Fruit fly (Drosophila melanogaster): Measurements from ENCODE around the gene CG34027.
A peak's percentile ranks its signal among the peaks of the same experiment; 100 is the strongest.

The CG34027 gene

DNA sequence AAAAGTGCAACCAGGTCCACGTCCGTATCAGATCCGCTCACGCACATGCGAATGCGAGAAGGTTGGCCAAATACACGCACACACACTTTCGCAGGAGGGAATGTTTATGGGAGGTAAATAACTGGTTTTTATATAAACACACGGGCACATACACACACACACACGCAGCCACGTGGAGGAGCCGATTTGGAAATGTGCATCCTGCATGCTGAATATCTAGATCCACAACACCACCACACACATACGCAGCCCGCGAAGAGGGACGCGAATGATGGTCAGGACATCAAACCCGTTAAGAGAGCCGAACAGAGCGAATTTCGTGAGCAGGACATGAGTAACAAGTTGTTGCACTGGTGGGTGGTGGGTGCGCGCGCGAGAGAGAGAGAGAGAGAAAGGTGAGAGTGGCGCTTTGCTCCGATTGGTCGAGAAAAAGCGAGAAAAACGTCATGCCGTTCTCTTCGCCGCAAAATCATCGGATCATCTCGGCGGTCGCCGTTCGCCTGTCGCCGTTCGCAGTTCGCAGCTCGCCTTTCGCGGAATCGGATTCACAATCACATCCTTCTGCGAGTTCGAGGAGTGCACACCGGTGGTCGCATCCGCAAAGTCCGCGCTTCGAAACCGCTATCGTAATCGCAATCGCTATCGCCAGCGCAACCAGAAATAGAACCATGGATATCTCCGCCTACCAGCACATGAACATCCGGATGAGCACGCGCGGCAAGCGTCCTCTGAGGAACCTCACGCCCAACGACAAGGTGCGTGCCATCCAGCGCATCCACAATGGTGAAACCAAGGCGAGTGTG lies 28.9 kb upstream of the CG34027 start, which contains the start of gene danr (continued):
- TF ChIP-seq Six4 (GFP tag; optimal IDR thresholded peaks at IDR 0.05) (no peak), eyg (GFP tag; optimal IDR thresholded peaks at IDR 0.05) (no peak), sens-2 (GFP tag; IDR thresholded peaks at IDR 0.05) (no peak), CG7357 (GFP tag; IDR thresholded peaks at IDR 0.05) (no peak), chm (GFP tag; IDR thresholded peaks at IDR 0.05) (peak; percentile 16; the same call in 1 of the 2 replicates), cato (GFP tag; optimal IDR thresholded peaks at IDR 0.05; ENCODE audit: borderline replicate concordance) (no peak), stc (GFP tag; IDR thresholded peaks at IDR 0.05) (no peak), yki (optimal IDR thresholded peaks at IDR 0.05) (peak; percentile 53), CG15479 (GFP tag; optimal IDR thresholded peaks at IDR 0.05) (peak; percentile 61), Jarid2 (GFP tag; optimal IDR thresholded peaks at IDR 0.05) (peak; percentile 77), gcm (GFP tag; optimal IDR thresholded peaks at IDR 0.05) (no peak), lov (optimal IDR thresholded peaks at IDR 0.05) (no peak), lov (GFP tag; IDR thresholded peaks at IDR 0.05) (peak; percentile 52; the same call in 1 of the 3 replicates), CG3163 (GFP tag; optimal IDR thresholded peaks at IDR 0.05) (peak; percentile 63), Bgb (GFP tag; IDR thresholded peaks at IDR 0.05; ENCODE audit: partially characterized antibody) (0 out of 2 replicates have a peak, but pooled peaks have one; percentile 11), Aef1 (GFP tag; IDR thresholded peaks at IDR 0.05) (no peak), CG7271 (tag; optimal IDR thresholded peaks at IDR 0.05) (no peak), CkIIα-i1 (GFP tag; IDR thresholded peaks at IDR 0.05) (no peak), btn (GFP tag; optimal IDR thresholded peaks at IDR 0.05) (no peak)

DNA sequence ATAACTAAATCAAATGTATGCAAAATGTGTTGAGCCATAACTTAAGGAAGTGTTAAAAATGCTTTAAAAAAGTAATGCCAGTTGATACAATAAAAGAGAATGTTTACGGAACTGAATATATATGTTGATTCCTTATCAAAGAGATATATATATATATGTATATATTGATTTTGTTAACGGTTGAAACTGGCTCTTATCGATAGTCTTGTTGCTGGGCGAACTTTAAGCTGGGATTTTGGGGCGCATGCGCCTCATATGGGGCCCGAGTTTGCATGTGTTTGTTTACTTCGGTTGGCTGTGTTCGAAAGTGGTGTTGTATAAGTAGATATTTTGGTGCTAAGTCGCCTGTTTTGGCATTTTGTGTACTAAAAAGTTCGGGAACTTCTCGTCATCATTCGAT lies 22.2 kb upstream of the CG34027 start, which contains the start of gene Bili:
Bili (plus strand) TSS at position 265 of the 400 bp plus-strand sequence.
- TF ChIP-seq onecut (GFP tag; IDR thresholded peaks at IDR 0.05) (peak; percentile 89), CG2116 (GFP tag; optimal IDR thresholded peaks at IDR 0.05) (peak; percentile 24), ewg (GFP tag; optimal IDR thresholded peaks at IDR 0.05) (peak; percentile 69), unc-4 (GFP tag; IDR thresholded peaks at IDR 0.05; ENCODE audit: partially characterized antibody) (peak; percentile 42; the same call in 1 of the 2 replicates)

DNA sequence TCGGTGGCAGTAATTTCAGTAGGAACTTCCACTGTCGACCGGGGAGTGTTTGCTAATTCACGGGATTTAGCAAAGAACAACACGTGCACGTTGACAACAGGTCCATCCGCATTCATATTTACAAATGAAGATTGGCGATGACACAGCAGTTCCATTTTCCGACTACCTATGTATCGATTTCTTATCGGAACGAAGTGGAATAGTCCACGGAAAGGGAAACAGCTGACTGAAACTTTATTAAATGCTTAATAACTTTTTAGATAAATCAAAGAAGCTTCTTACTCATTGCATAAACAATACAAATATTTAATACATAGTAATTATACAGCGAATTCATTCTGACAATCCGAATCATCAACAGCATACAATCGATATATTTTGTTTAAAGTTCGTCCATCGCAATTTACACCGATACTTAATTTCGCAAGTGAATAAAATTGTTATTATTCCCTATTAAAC lies 18.4 kb upstream of the CG34027 start, which contains the start of the genes Mocs2A, Mocs2B and Clbn:
Mocs2A (minus strand) TSS at position 129 of the 459 bp plus-strand sequence.
Mocs2B (minus strand) TSS at position 129 of the 459 bp plus-strand sequence.
Clbn (plus strand) TSS at position 272 of the 459 bp plus-strand sequence.
- TF ChIP-seq CG33557 (GFP tag; optimal IDR thresholded peaks at IDR 0.05) (no peak), CG9797 (GFP tag; optimal IDR thresholded peaks at IDR 0.05) (no peak), CG30020 (tag; optimal IDR thresholded peaks at IDR 0.05) (peak; percentile 80), br (optimal IDR thresholded peaks at IDR 0.05) (no peak), bbx (GFP tag; IDR thresholded peaks at IDR 0.05; ENCODE audit: partially characterized antibody) (peak; percentile 62), CG7271 (tag; optimal IDR thresholded peaks at IDR 0.05) (no peak), H15 (GFP tag; IDR thresholded peaks at IDR 0.05) (no peak), zen2 (GFP tag; IDR thresholded peaks at IDR 0.05; ENCODE audit: partially characterized antibody) (peak; percentile 44; the same call in 1 of the 3 replicates), CG17912 (GFP tag; optimal IDR thresholded peaks at IDR 0.05) (no peak), CG10979 (tag; optimal IDR thresholded peaks at IDR 0.05) (no peak), Optix (GFP tag; IDR thresholded peaks at IDR 0.05) (no peak), twi (tag; optimal IDR thresholded peaks at IDR 0.05) (no peak), tna (GFP tag; IDR thresholded peaks at IDR 0.05; ENCODE audit: partially characterized antibody) (peak; percentile 26; the same call in 1 of the 2 replicates), Fer3 (tag; optimal IDR thresholded peaks at IDR 0.05) (no peak), sna (GFP tag; IDR thresholded peaks at IDR 0.05; ENCODE audit: partially characterized antibody) (peak; percentile 81), usp (GFP tag; optimal IDR thresholded peaks at IDR 0.05) (no peak), Doc3 (GFP tag; IDR thresholded peaks at IDR 0.05; ENCODE audit: partially characterized antibody) (peak; percentile 81), wdn (GFP tag; IDR thresholded peaks at IDR 0.05) (no peak), CG2116 (GFP tag; optimal IDR thresholded peaks at IDR 0.05) (peak; percentile 53), bigmax (GFP tag; optimal IDR thresholded peaks at IDR 0.05) (no peak), caup (GFP tag; optimal IDR thresholded peaks at IDR 0.05; ENCODE audit: severe bottlenecking) (no peak), klu (GFP tag; IDR thresholded peaks at IDR 0.05) (no peak), CG4617 (GFP tag; optimal IDR thresholded peaks at IDR 0.05; ENCODE audit: borderline replicate concordance) (peak; percentile 30), Sry-β (GFP tag; optimal IDR thresholded peaks at IDR 0.05) (no peak), CG14710 (tag; optimal IDR thresholded peaks at IDR 0.05) (peak; percentile 28)

All from whole organism, embryonic.